Fruit fly (Drosophila melanogaster): Measurements from ENCODE around the gene PIG-H.

The PIG-H gene

DNA sequence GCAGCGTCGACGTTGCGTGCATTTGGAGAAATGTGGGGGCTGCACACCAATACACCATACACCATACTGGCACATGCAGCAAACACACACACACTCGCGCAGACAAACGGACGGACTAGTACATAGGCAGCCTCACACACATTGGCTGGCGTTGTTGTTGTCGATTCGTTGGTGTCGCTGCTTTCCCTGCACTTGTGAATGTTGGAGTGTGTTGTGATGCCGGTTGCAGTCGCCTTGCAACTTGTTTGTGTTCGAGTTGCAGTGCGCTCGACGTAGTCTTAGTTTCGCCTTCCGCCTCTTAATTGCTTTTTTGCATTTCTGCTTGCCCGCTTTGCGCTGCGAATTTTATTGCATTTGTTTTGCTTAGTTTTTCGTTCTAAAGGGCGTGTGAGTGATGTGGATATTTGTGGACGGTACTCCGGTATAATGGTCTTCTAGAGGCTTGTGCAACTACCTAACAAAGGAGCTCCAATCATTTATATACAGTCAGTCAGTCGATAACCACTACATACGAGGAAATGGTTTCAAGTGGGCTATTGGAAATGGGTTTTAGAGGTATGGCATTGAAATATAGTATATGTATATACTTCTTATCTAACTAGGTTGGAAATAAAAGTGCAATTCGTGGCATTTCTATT lies 36.0 kb upstream of the PIG-H start (continued):
- TF ChIP-seq D (optimal IDR thresholded peaks at IDR 0.05) = peak; percentile 68
- no peak for TF ChIP-seq D (GFP tag; optimal IDR thresholded peaks at IDR 0.05)
- no peak for TF ChIP-seq shn (GFP tag; optimal IDR thresholded peaks at IDR 0.05)
- TF ChIP-seq CG12236 (GFP tag; optimal IDR thresholded peaks at IDR 0.05) = no peak
- 0 out of 2 replicates have a peak, but pooled peaks have one; percentile 23 for TF ChIP-seq aop (GFP tag; IDR thresholded peaks at IDR 0.05)
- TF ChIP-seq Doc2 (GFP tag; IDR thresholded peaks at IDR 0.05) = no peak
- peak; percentile 15; the same call in 1 of the 2 replicates for TF ChIP-seq Drgx (GFP tag; IDR thresholded peaks at IDR 0.05)
- TF ChIP-seq CG6175 (GFP tag; IDR thresholded peaks at IDR 0.05) = no peak
- no peak for TF ChIP-seq CG30431 (GFP tag; optimal IDR thresholded peaks at IDR 0.05)
- TF ChIP-seq fd3F (GFP tag; optimal IDR thresholded peaks at IDR 0.05) = no peak
- TF ChIP-seq CG7963 (GFP tag; IDR thresholded peaks at IDR 0.05; ENCODE audit: partially characterized antibody) = no peak
- no peak for TF ChIP-seq kay (GFP tag; optimal IDR thresholded peaks at IDR 0.05)
- peak; percentile 66; the same call in 1 of the 2 replicates for TF ChIP-seq Nf-YA (GFP tag; IDR thresholded peaks at IDR 0.05)
- TF ChIP-seq grn (GFP tag; optimal IDR thresholded peaks at IDR 0.05) = no peak
- peak; percentile 93 for TF ChIP-seq CG4360 (GFP tag; IDR thresholded peaks at IDR 0.05)
- TF ChIP-seq CG8290 (GFP tag; optimal IDR thresholded peaks at IDR 0.05) = no peak
- TF ChIP-seq CG8290 (tag; optimal IDR thresholded peaks at IDR 0.05) = no peak
- peak; percentile 31 for TF ChIP-seq lbe (GFP tag; optimal IDR thresholded peaks at IDR 0.05)
- TF ChIP-seq Nf-YB (GFP tag; optimal IDR thresholded peaks at IDR 0.05) = peak; percentile 97
- TF ChIP-seq CG5180 (GFP tag; optimal IDR thresholded peaks at IDR 0.05) = peak; percentile 98
- no peak for TF ChIP-seq crc (GFP tag; optimal IDR thresholded peaks at IDR 0.05)
- TF ChIP-seq CG13424 (tag; optimal IDR thresholded peaks at IDR 0.05) = no peak
- TF ChIP-seq org-1 (GFP tag; optimal IDR thresholded peaks at IDR 0.05) = no peak

DNA sequence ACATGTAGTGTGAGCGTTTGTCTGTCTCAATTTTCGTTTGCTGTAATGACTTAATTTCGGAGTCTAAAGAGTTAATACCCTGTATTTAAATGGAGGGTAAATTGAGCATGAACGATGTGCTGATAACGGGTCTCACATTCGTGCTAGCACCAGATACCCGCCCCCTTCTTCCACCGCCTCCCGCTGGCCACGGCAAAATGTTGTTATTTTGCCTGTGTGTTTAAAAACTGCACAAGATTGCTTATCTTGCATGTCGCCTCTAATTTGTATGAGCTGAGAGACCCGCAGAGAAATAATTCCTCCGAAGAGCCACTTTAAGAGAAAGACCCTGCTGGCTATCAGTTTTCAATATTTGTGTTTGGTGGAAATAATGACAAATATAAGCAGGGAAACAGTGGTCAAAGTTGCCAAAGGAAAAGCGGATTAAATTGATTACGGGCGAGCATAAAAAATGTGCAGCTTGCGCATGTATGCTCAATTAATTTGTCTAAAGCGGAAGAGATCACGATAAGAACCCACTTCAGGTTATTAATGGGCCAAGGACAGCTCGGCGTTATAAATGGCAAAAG lies 34.8 kb upstream of the PIG-H start:
- no peak for TF ChIP-seq pan (optimal IDR thresholded peaks at IDR 0.05)
- TF ChIP-seq pan (GFP tag; optimal IDR thresholded peaks at IDR 0.05 in 1 of 2, IDR thresholded peaks at IDR 0.05 in 1 of 2) = no peak
- TF ChIP-seq CTCF (GFP tag; optimal IDR thresholded peaks at IDR 0.05) = no peak
- no peak for TF ChIP-seq ci (GFP tag; IDR thresholded peaks at IDR 0.05)
- TF ChIP-seq Sox100B (GFP tag; optimal IDR thresholded peaks at IDR 0.05) = no peak
- no peak for TF ChIP-seq org-1 (GFP tag; optimal IDR thresholded peaks at IDR 0.05)
- TF ChIP-seq repo (GFP tag; optimal IDR thresholded peaks at IDR 0.05) = no peak
- TF ChIP-seq CG31388 (GFP tag; optimal IDR thresholded peaks at IDR 0.05) = no peak
- 0 out of 2 replicates have a peak, but pooled peaks have one; percentile 24 for TF ChIP-seq Drgx (GFP tag; IDR thresholded peaks at IDR 0.05)
- no peak for TF ChIP-seq CG1233 (GFP tag; optimal IDR thresholded peaks at IDR 0.05)
- no peak for TF ChIP-seq Doc3 (GFP tag; IDR thresholded peaks at IDR 0.05; ENCODE audit: partially characterized antibody)
- peak; percentile 6 for TF ChIP-seq cwo (GFP tag; optimal IDR thresholded peaks at IDR 0.05)
- TF ChIP-seq kay (GFP tag; optimal IDR thresholded peaks at IDR 0.05) = peak; percentile 24
- no peak for TF ChIP-seq BEAF-32 (GFP tag; optimal IDR thresholded peaks at IDR 0.05)
- TF ChIP-seq row (GFP tag; IDR thresholded peaks at IDR 0.05) = 0 out of 3 replicates have a peak, but pooled peaks have one; percentile 16
- TF ChIP-seq tap (tag; optimal IDR thresholded peaks at IDR 0.05) = no peak
- no peak for TF ChIP-seq Opbp (GFP tag; IDR thresholded peaks at IDR 0.05; ENCODE audit: partially characterized antibody)
- TF ChIP-seq CG13894 (tag; optimal IDR thresholded peaks at IDR 0.05) = no peak
- no peak for TF ChIP-seq pho (GFP tag; optimal IDR thresholded peaks at IDR 0.05)
- peak; percentile 69 for TF ChIP-seq grn (GFP tag; optimal IDR thresholded peaks at IDR 0.05)
- no peak for TF ChIP-seq otp (GFP tag; IDR thresholded peaks at IDR 0.05)
- TF ChIP-seq CG11093 (GFP tag; IDR thresholded peaks at IDR 0.05) = no peak
- TF ChIP-seq CG5245 (GFP tag; optimal IDR thresholded peaks at IDR 0.05) = no peak
- no peak for TF ChIP-seq CG32532 (GFP tag; IDR thresholded peaks at IDR 0.05)
- TF ChIP-seq zfh2 (GFP tag; optimal IDR thresholded peaks at IDR 0.05) = no peak
- no peak for TF ChIP-seq Bteb2 (GFP tag; optimal IDR thresholded peaks at IDR 0.05)
- TF ChIP-seq Myb (GFP tag; optimal IDR thresholded peaks at IDR 0.05) = no peak
- no peak for TF ChIP-seq CG12236 (GFP tag; optimal IDR thresholded peaks at IDR 0.05)
- TF ChIP-seq CG17385 (GFP tag; optimal IDR thresholded peaks at IDR 0.05) = no peak
- no peak for TF ChIP-seq CG1024 (GFP tag; IDR thresholded peaks at IDR 0.05)
- TF ChIP-seq CG30431 (GFP tag; optimal IDR thresholded peaks at IDR 0.05) = no peak
- TF ChIP-seq Adf1 (GFP tag; IDR thresholded peaks at IDR 0.05) = no peak
- TF ChIP-seq CG17359 (tag; optimal IDR thresholded peaks at IDR 0.05) = no peak

Data from whole organism, embryonic.